Fruit fly (Drosophila melanogaster) whole organism, embryonic: ENCODE measurements around the gene Sap130.

Experiments
- ATbp ChIP-seq: fragments of 200-800 bp; sonication (Bioruptor generic); optimal IDR thresholded peaks from 2 replicates; lab custom pipeline; 2017; ENCODE audit warnings: missing biosample characterization, mild to moderate bottlenecking, missing genetic modification characterization, missing genetic modification reagents
- CG1024 ChIP-seq: fragments of 200-800 bp; sonication (Bioruptor generic); IDR thresholded peaks from 2 replicates; pipeline ENCODE4 v1.3.6; 2022; ENCODE audit warnings: missing biosample characterization, missing genetic modification characterization
- CG11560 ChIP-seq: fragments of 200-800 bp; sonication (Bioruptor generic); IDR thresholded peaks from 3 replicates; pipeline ENCODE4 v1.3.6; 2022; ENCODE audit warnings: missing biosample characterization, missing genetic modification characterization
- CG12769 ChIP-seq: fragments of 200-800 bp; sonication (Bioruptor generic); optimal IDR thresholded peaks from 2 replicates; lab custom pipeline; 2019; ENCODE audit warnings: missing biosample characterization, mild to moderate bottlenecking, missing genetic modification characterization, moderate library complexity
- CG15696 ChIP-seq: fragments of 200-800 bp; sonication (Bioruptor generic); optimal IDR thresholded peaks from 2 replicates; lab custom pipeline; 2019; ENCODE audit warnings: missing biosample characterization, mild to moderate bottlenecking, missing genetic modification characterization, moderate library complexity
- CG18619 ChIP-seq: fragments of 200-800 bp; sonication (Bioruptor generic); optimal IDR thresholded peaks from 3 replicates; lab custom pipeline; 2017; ENCODE audit warnings: missing biosample characterization, mild to moderate bottlenecking, missing genetic modification characterization
- CG2199 ChIP-seq: fragments of 200-800 bp; sonication (Bioruptor generic); IDR thresholded peaks from 3 replicates; pipeline ENCODE4 v1.3.6; 2022; ENCODE audit warnings: missing biosample characterization, missing genetic modification characterization
- CG2678 ChIP-seq: fragments of 200-800 bp; sonication (Bioruptor generic); optimal IDR thresholded peaks from 3 replicates; lab custom pipeline; 2019; ENCODE audit warnings: missing biosample characterization, mild to moderate bottlenecking, missing genetic modification characterization, moderate library complexity
- CG31441 ChIP-seq: fragments of 200-800 bp; sonication (Bioruptor generic); IDR thresholded peaks from 2 replicates; pipeline ENCODE4 v1.3.6; 2022; ENCODE audit warnings: missing biosample characterization, missing genetic modification characterization
- CG34224 ChIP-seq: fragments of 200-800 bp; sonication (Bioruptor generic); IDR thresholded peaks from 3 replicates; pipeline ENCODE4 v1.3.6; 2022; ENCODE audit warnings: missing biosample characterization, missing genetic modification characterization; ENCODE audit not compliant: partially characterized antibody
- CG7556 ChIP-seq: fragments of 200-800 bp; sonication (Bioruptor generic); optimal IDR thresholded peaks from 2 replicates; lab custom pipeline; 2017; ENCODE audit warnings: missing biosample characterization, mild to moderate bottlenecking, missing genetic modification characterization
- CG7987 ChIP-seq: fragments of 200-800 bp; sonication (Bioruptor generic); optimal IDR thresholded peaks from 2 replicates; lab custom pipeline; 2018; ENCODE audit warnings: missing biosample characterization, mild to moderate bottlenecking, missing genetic modification characterization, moderate library complexity
- CrebB ChIP-seq: fragments of 200-800 bp; sonication (Bioruptor generic); optimal IDR thresholded peaks from 3 replicates; lab custom pipeline; 2018; ENCODE audit warnings: missing biosample characterization, mild to moderate bottlenecking, missing genetic modification characterization
- D19A ChIP-seq: fragments of 200-800 bp; optimal IDR thresholded peaks from 3 replicates; lab custom pipeline; 2019; ENCODE audit warnings: missing biosample characterization, mild to moderate bottlenecking, missing genetic modification characterization, moderate library complexity
- E2f1 ChIP-seq: fragments of 200-800 bp; sonication (Bioruptor generic); IDR thresholded peaks from 2 replicates; pipeline ENCODE4 v1.3.6; 2022; ENCODE audit warnings: missing biosample characterization, missing genetic modification characterization
- Fer3 ChIP-seq: fragments of 200-800 bp; sonication (Bioruptor generic); optimal IDR thresholded peaks from 2 replicates; lab custom pipeline; 2018; ENCODE audit warnings: missing biosample characterization, mild to moderate bottlenecking, missing genetic modification characterization, moderate library complexity
- HmgD ChIP-seq: fragments of 200-800 bp; sonication (Bioruptor generic); optimal IDR thresholded peaks from 3 replicates; lab custom pipeline; 2016; ENCODE audit warnings: missing biosample characterization, missing genetic modification characterization
- MESR4 ChIP-seq: fragments of 200-800 bp; sonication (Bioruptor generic); optimal IDR thresholded peaks from 2 replicates; lab custom pipeline; 2018; ENCODE audit warnings: missing biosample characterization, mild to moderate bottlenecking, missing genetic modification characterization, moderate library complexity
- Med ChIP-seq: fragments of 200-800 bp; sonication (Bioruptor generic); peaks from one replicate; lab custom pipeline; 2016; ENCODE audit warnings: missing biosample characterization, missing genetic modification characterization, mild to moderate bottlenecking, inconsistent platforms, moderate library complexity
- Mes4 ChIP-seq: fragments of 200-800 bp; sonication (Bioruptor generic); optimal IDR thresholded peaks from 2 replicates; lab custom pipeline; 2016; ENCODE audit warnings: missing biosample characterization, missing genetic modification characterization
- NFAT ChIP-seq: fragments of 200-800 bp; sonication (Bioruptor generic); IDR thresholded peaks from 2 replicates; pipeline ENCODE4 v1.3.6; 2022; ENCODE audit warnings: missing biosample characterization, missing genetic modification characterization
- Nf-YC ChIP-seq: fragments of 200-800 bp; optimal IDR thresholded peaks from 3 replicates; lab custom pipeline; 2019; ENCODE audit warnings: missing biosample characterization, mild to moderate bottlenecking, missing genetic modification characterization, moderate library complexity
- Oaz ChIP-seq: fragments of 200-800 bp; sonication (Bioruptor generic); IDR thresholded peaks from 2 replicates; pipeline ENCODE4 v1.3.6; 2022; ENCODE audit warnings: missing biosample characterization, missing genetic modification characterization
- Pdp1 ChIP-seq, 2 experiments: fragments of 200-800 bp; sonication (Bioruptor generic); optimal IDR thresholded peaks; 3 replicates each; lab custom pipeline; 2016; ENCODE audit warnings: missing biosample characterization in 2 of 2, missing genetic modification characterization in 2 of 2, mild to moderate bottlenecking in 1 of 2, moderate library complexity in 1 of 2
- Taf1 ChIP-seq: fragments of 200-800 bp; sonication (Bioruptor generic); IDR thresholded peaks from 2 replicates; pipeline ENCODE4 v1.3.6; 2022; ENCODE audit warnings: missing biosample characterization, missing genetic modification characterization
- Usf ChIP-seq: fragments of 200-800 bp; sonication (Bioruptor generic); optimal IDR thresholded peaks from 2 replicates; lab custom pipeline; 2017; ENCODE audit warnings: missing genotype, missing biosample characterization, missing genetic modification characterization
- abd-A ChIP-seq: fragments of 200-800 bp; sonication (Bioruptor generic); optimal IDR thresholded peaks from 3 replicates; lab custom pipeline; 2019; ENCODE audit warnings: missing biosample characterization, mild to moderate bottlenecking, missing genetic modification characterization, moderate library complexity
- caup ChIP-seq: fragments of 200-800 bp; sonication (Bioruptor generic); optimal IDR thresholded peaks from 3 replicates; lab custom pipeline; 2017; ENCODE audit warnings: missing biosample characterization, mild to moderate bottlenecking, missing genetic modification characterization, moderate library complexity; ENCODE audit not compliant: severe bottlenecking
- cwo ChIP-seq: fragments of 200-800 bp; sonication (Bioruptor generic); optimal IDR thresholded peaks from 3 replicates; lab custom pipeline; 2017; ENCODE audit warnings: missing biosample characterization, missing genetic modification characterization, mild to moderate bottlenecking, moderate library complexity, missing genetic modification reagents
- danr ChIP-seq: fragments of 200-800 bp; sonication (Bioruptor generic); IDR thresholded peaks from 2 replicates; pipeline ENCODE4 v1.3.6; 2022; ENCODE audit warnings: missing biosample characterization, missing genetic modification characterization
- hb ChIP-seq: fragments of 200-800 bp; sonication (Bioruptor generic); IDR thresholded peaks from 3 replicates; pipeline ENCODE4 v1.3.6; 2022; ENCODE audit warnings: missing biosample characterization, missing genetic modification characterization; ENCODE audit not compliant: partially characterized antibody
- lilli ChIP-seq: fragments of 200-800 bp; sonication (Bioruptor generic); optimal IDR thresholded peaks from 3 replicates; lab custom pipeline; 2016; ENCODE audit warnings: missing biosample characterization, missing genetic modification characterization
- mirr ChIP-seq: fragments of 200-800 bp; sonication (Bioruptor generic); optimal IDR thresholded peaks from 3 replicates; lab custom pipeline; 2018; ENCODE audit warnings: missing biosample characterization, mild to moderate bottlenecking, missing genetic modification characterization
- pum ChIP-seq: fragments of 200-800 bp; sonication (Bioruptor generic); optimal IDR thresholded peaks from 2 replicates; lab custom pipeline; 2016; ENCODE audit warnings: missing biosample characterization, missing genetic modification characterization
- rib ChIP-seq: fragments of 200-800 bp; sonication (Bioruptor generic); IDR thresholded peaks from 2 replicates; pipeline ENCODE4 v1.3.6; 2022; ENCODE audit warnings: missing biosample characterization, missing genetic modification characterization
- schlank ChIP-seq: fragments of 200-800 bp; sonication (Bioruptor generic); optimal IDR thresholded peaks from 2 replicates; lab custom pipeline; 2018; ENCODE audit warnings: missing biosample characterization, mild to moderate bottlenecking, missing genetic modification characterization
- sd ChIP-seq: fragments of 200-800 bp; sonication (Bioruptor generic); optimal IDR thresholded peaks from 3 replicates; lab custom pipeline; 2018; ENCODE audit warnings: missing biosample characterization, mild to moderate bottlenecking, missing genetic modification characterization, moderate library complexity
- sens ChIP-seq: fragments of 200-800 bp; sonication (Bioruptor generic); peaks from one replicate; lab custom pipeline; 2016; ENCODE audit warnings: missing biosample characterization, missing genetic modification characterization
- sisA ChIP-seq: fragments of 200-800 bp; sonication (Bioruptor generic); IDR thresholded peaks from 2 replicates; pipeline ENCODE4 v1.3.6; 2022; ENCODE audit warnings: missing biosample characterization, missing genetic modification characterization
- slbo ChIP-seq: fragments of 200-800 bp; sonication (Bioruptor generic); IDR thresholded peaks from 2 replicates; pipeline ENCODE4 v1.3.6; 2022; ENCODE audit warnings: missing biosample characterization, missing genetic modification characterization
- so ChIP-seq: fragments of 200-800 bp; sonication (Bioruptor generic); IDR thresholded peaks from 3 replicates; pipeline ENCODE4 v1.3.6; 2022; ENCODE audit warnings: missing biosample characterization, missing genetic modification characterization
- tx ChIP-seq: fragments of 200-800 bp; sonication (Bioruptor generic); optimal IDR thresholded peaks from 2 replicates; lab custom pipeline; 2016; ENCODE audit warnings: missing biosample characterization, missing genetic modification characterization
- unpg ChIP-seq: fragments of 200-800 bp; sonication (Bioruptor generic); optimal IDR thresholded peaks from 3 replicates; lab custom pipeline; 2018; ENCODE audit warnings: missing biosample characterization, mild to moderate bottlenecking, missing genetic modification characterization, moderate library complexity
- yki ChIP-seq: fragments of >200 bp; optimal IDR thresholded peaks from 3 replicates; lab custom pipeline; 2018

Gene Sap130

dm6 chr3L:12796077-12796641, 9.5 kb upstream of the Sap130 start (continued):
- TF ChIP-seq CrebB (tag; lab: Kevin White, UChicago) (peak; percentile 13), D19A (tag; lab: Kevin White, UChicago) (no peak), danr (GFP tag; lab: Robert Waterston, UW) (no peak), CG18619 (GFP tag; lab: Kevin White, UChicago) (no peak), schlank (tag; lab: Kevin White, UChicago) (peak; percentile 9), sd (peak; percentile 52), Pdp1 (GFP tag; optimal IDR thresholded peaks at IDR 0.05; lab: Kevin White, UChicago) (peak in 1 of 2 experiments; percentile 57), Nf-YC (tag; lab: Kevin White, UChicago) (no peak), CG2678 (tag; lab: Kevin White, UChicago) (no peak), CG34224 (GFP tag; lab: Robert Waterston, UW) (no peak), CG1024 (GFP tag; lab: Robert Waterston, UW) (0 out of 2 replicates have a peak, but pooled peaks have one; percentile 20), CG31441 (no peak), NFAT (GFP tag; lab: Robert Waterston, UW) (peak; percentile 36; the same call in 1 of the 2 replicates), Usf (GFP tag; lab: Kevin White, UChicago) (no peak), Taf1 (GFP tag; lab: Robert Waterston, UW) (no peak), Oaz (no peak), ATbp (GFP tag; lab: Kevin White, UChicago) (peak; percentile 14), CG12769 (peak; percentile 45), abd-A (tag; lab: Kevin White, UChicago) (peak; percentile 35), Mes4 (GFP tag; lab: Kevin White, UChicago) (no peak), hb (GFP tag; lab: Robert Waterston, UW) (no peak), sens (GFP tag; lab: Kevin White, UChicago) (peak; percentile 74), pum (GFP tag; lab: Kevin White, UChicago) (no peak), caup (GFP tag; lab: Kevin White, UChicago) (no peak), CG11560 (no peak), CG7987 (GFP tag; lab: Kevin White, UChicago) (peak; percentile 48), yki (no peak), Fer3 (no peak), lilli (GFP tag; lab: Kevin White, UChicago) (no peak), slbo (GFP tag; lab: Robert Waterston, UW) (peak; percentile 25; the same call in 1 of the 2 replicates), CG7556 (no peak), unpg (no peak), Med (GFP tag; lab: Kevin White, UChicago) (peak; percentile 78), CG2199 (peak; percentile 74; the same call in 1 of the 3 replicates), E2f1 (GFP tag; lab: Robert Waterston, UW) (peak; percentile 22; the same call in 1 of the 2 replicates), tx (GFP tag; lab: Kevin White, UChicago) (no peak), cwo (GFP tag; lab: Kevin White, UChicago) (peak; percentile 25), rib (peak; percentile 34; the same call in 1 of the 2 replicates), HmgD (no peak), MESR4 (GFP tag; lab: Kevin White, UChicago) (no peak), CG15696 (no peak), so (GFP tag; lab: Robert Waterston, UW) (peak; percentile 42; the same call in 1 of the 3 replicates), mirr (GFP tag; lab: Kevin White, UChicago) (peak; percentile 46), sisA (GFP tag; lab: Robert Waterston, UW) (no peak)
